Fruit fly (Drosophila melanogaster) whole organism, pupa: ENCODE measurements around the gene CG17493.

Experiments used
- CG10348 ChIP-seq: fragments of 200-800 bp; sonication (Bioruptor generic); IDR thresholded peaks from 2 replicates; pipeline ENCODE4 v1.3.6; 2022; ENCODE audit warnings: missing biosample characterization, missing genetic modification characterization
- CG12605 ChIP-seq: fragments of 200-800 bp; sonication (Bioruptor generic); IDR thresholded peaks from 2 replicates; pipeline ENCODE4 v1.3.6; 2022; ENCODE audit warnings: missing biosample characterization, missing genetic modification characterization
- CG13204 ChIP-seq: fragments of 200-800 bp; sonication (Bioruptor generic); optimal IDR thresholded peaks from 2 replicates; lab custom pipeline; 2018; ENCODE audit warnings: missing biosample characterization, mild to moderate bottlenecking, missing genetic modification characterization, moderate library complexity
- CG14655 ChIP-seq: fragments of 200-800 bp; sonication (Bioruptor generic); optimal IDR thresholded peaks from 3 replicates; lab custom pipeline; 2017; ENCODE audit warnings: mild to moderate bottlenecking, missing biosample characterization, missing genetic modification reagents, missing genetic modification characterization
- CG15710 ChIP-seq: fragments of 200-800 bp; sonication (Bioruptor generic); optimal IDR thresholded peaks from 2 replicates; lab custom pipeline; 2018; ENCODE audit warnings: missing biosample characterization, mild to moderate bottlenecking, missing genetic modification characterization, moderate library complexity
- CG17806 ChIP-seq: fragments of 200-800 bp; sonication (Bioruptor generic); optimal IDR thresholded peaks from 2 replicates; lab custom pipeline; 2018; ENCODE audit warnings: missing biosample characterization, mild to moderate bottlenecking, missing genetic modification characterization, moderate library complexity
- CG32121 ChIP-seq: fragments of 200-800 bp; sonication (Bioruptor generic); IDR thresholded peaks from 2 replicates; pipeline ENCODE4 v1.3.6; 2022; ENCODE audit warnings: missing biosample characterization, missing genetic modification characterization
- CG34367 ChIP-seq: fragments of 200-800 bp; sonication (Bioruptor generic); optimal IDR thresholded peaks from 2 replicates; lab custom pipeline; 2018; ENCODE audit warnings: missing biosample characterization, mild to moderate bottlenecking, missing genetic modification characterization
- CG4496 ChIP-seq: fragments of 200-800 bp; sonication (Bioruptor generic); IDR thresholded peaks from 3 replicates; pipeline ENCODE4 v1.3.6; 2022; ENCODE audit warnings: missing biosample characterization, missing genetic modification characterization
- CG8159 ChIP-seq: fragments of 200-800 bp; sonication (Bioruptor generic); optimal IDR thresholded peaks from 3 replicates; lab custom pipeline; 2018; ENCODE audit warnings: missing biosample characterization, mild to moderate bottlenecking, missing genetic modification characterization, moderate library complexity
- CG8301 ChIP-seq: fragments of 200-800 bp; sonication (Bioruptor generic); optimal IDR thresholded peaks from 2 replicates; lab custom pipeline; 2018; ENCODE audit warnings: missing biosample characterization, mild to moderate bottlenecking, missing genetic modification characterization
- CG9948 ChIP-seq: fragments of 200-800 bp; sonication (Bioruptor generic); optimal IDR thresholded peaks from 2 replicates; lab custom pipeline; 2018; ENCODE audit warnings: missing biosample characterization, mild to moderate bottlenecking, missing genetic modification characterization, moderate library complexity
- D1 ChIP-seq: fragments of 200-800 bp; sonication (Bioruptor generic); optimal IDR thresholded peaks from 2 replicates; lab custom pipeline; 2018; ENCODE audit warnings: missing biosample characterization, mild to moderate bottlenecking, missing genetic modification characterization, moderate library complexity
- EcR ChIP-seq: fragments of 200-800 bp; sonication (Bioruptor generic); optimal IDR thresholded peaks from 3 replicates; lab custom pipeline; 2019; ENCODE audit warnings: missing biosample characterization, missing genetic modification characterization, mild to moderate bottlenecking, moderate library complexity, missing genetic modification reagents
- Ets98B ChIP-seq: fragments of 200-800 bp; sonication (Bioruptor generic); IDR thresholded peaks from 2 replicates; pipeline ENCODE4 v1.3.6; 2022; ENCODE audit warnings: missing biosample characterization, missing genetic modification characterization
- Pif1A ChIP-seq: fragments of 200-800 bp; sonication (Bioruptor generic); optimal IDR thresholded peaks from 3 replicates; lab custom pipeline; 2016; ENCODE audit warnings: missing biosample characterization, missing genetic modification characterization
- Pif1B ChIP-seq: fragments of 200-800 bp; sonication (Bioruptor generic); optimal IDR thresholded peaks from 3 replicates; lab custom pipeline; 2016; ENCODE audit warnings: missing biosample characterization, missing genetic modification characterization
- Snoo ChIP-seq: fragments of 200-800 bp; sonication (Bioruptor generic); optimal IDR thresholded peaks from 3 replicates; lab custom pipeline; 2017; ENCODE audit warnings: missing biosample characterization, mild to moderate bottlenecking, missing genetic modification characterization, inconsistent platforms
- fd96Ca ChIP-seq: fragments of 200-800 bp; sonication (Bioruptor generic); IDR thresholded peaks from 3 replicates; pipeline ENCODE4 v1.3.6; 2022; ENCODE audit warnings: missing biosample characterization, missing genetic modification characterization
- gl ChIP-seq: fragments of 200-800 bp; sonication (Bioruptor generic); optimal IDR thresholded peaks from 2 replicates; lab custom pipeline; 2018; ENCODE audit warnings: missing biosample characterization, mild to moderate bottlenecking, missing genetic modification characterization
- rn ChIP-seq: fragments of 200-800 bp; sonication (Bioruptor generic); IDR thresholded peaks from 2 replicates; pipeline ENCODE4 v1.3.6; 2022; ENCODE audit warnings: missing biosample characterization, missing genetic modification characterization

The CG17493 gene

DNA sequence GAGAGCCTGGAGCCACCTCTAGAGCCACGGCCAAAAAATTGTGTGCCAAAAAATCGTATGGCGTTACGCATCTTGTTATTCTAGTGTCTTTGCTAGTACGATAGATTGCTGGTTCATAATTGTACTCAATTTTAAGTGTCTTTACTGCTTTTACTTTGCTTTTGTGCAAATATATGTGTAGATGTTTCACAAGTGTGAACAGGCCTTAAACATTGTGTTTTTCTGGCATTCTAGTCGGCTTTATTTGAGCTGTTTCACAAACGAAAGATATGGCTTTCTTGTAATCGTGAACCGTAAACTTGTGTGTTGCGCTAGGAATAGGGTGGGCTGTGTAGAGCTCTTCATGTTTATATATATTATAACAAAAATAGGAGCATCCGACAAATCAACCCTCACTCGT lies at the start of gene CG17493:
CG17493 (plus strand) TSS at position 25 of the 400 bp plus-strand sequence.
- no peak for TF ChIP-seq CG10348 (GFP tag; lab: Robert Waterston, UW)
- TF ChIP-seq Pif1B = no peak
- TF ChIP-seq EcR = no peak
- no peak for TF ChIP-seq CG17806 (tag; lab: Kevin White, UChicago)
- no peak for TF ChIP-seq D1 (tag; lab: Kevin White, UChicago)
- TF ChIP-seq CG13204 (GFP tag; lab: Kevin White, UChicago) = no peak
- TF ChIP-seq CG12605 (GFP tag; lab: Robert Waterston, UW) = no peak
- no peak for TF ChIP-seq Snoo (tag; lab: Kevin White, UChicago)
- no peak for TF ChIP-seq gl (tag; lab: Kevin White, UChicago)

DNA sequence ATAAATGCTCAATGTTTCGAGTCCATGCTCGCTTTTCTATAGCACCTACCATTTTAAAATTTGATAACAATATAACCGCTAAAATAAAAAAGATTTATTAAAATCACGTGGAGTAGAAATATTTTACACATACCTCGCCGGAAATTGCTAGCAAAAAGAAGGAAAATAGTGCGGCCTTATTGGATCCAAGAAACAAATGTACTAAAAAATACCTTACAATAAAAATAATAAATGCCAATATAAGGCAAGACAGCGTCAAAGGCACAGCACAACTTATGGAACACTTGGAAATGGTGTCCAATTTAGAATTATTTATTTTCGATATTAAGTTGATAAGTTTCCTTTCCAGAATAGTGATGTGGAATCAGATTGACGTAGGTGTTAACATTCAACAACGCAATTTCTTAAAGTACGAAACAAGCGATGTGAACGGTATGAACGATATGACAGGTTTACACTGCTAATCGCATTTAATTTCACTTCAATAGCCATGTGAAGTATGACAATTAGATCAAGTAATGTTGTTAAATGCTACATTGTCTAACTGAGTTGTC lies 13.3 kb upstream of the CG17493 start, which contains the start of gene RpL5:
RpL5 (minus strand) TSS at position 397 of the 554 bp plus-strand sequence.
- TF ChIP-seq D1 (tag; lab: Kevin White, UChicago) = no peak
- peak; percentile 25 for TF ChIP-seq Snoo (tag; lab: Kevin White, UChicago)
- peak; percentile 7 for TF ChIP-seq CG14655 (GFP tag; lab: Kevin White, UChicago)
- no peak for TF ChIP-seq rn (GFP tag; lab: Robert Waterston, UW)
- TF ChIP-seq CG8159 = peak; percentile 27
- TF ChIP-seq CG12605 (GFP tag; lab: Robert Waterston, UW) = peak; percentile 32; the same call in 1 of the 2 replicates
- TF ChIP-seq Pif1A = peak; percentile 5
- peak; percentile 2 for TF ChIP-seq CG15710
- TF ChIP-seq CG34367 = peak; percentile 21
- no peak for TF ChIP-seq CG32121 (GFP tag; lab: Robert Waterston, UW)
- TF ChIP-seq EcR = no peak

DNA sequence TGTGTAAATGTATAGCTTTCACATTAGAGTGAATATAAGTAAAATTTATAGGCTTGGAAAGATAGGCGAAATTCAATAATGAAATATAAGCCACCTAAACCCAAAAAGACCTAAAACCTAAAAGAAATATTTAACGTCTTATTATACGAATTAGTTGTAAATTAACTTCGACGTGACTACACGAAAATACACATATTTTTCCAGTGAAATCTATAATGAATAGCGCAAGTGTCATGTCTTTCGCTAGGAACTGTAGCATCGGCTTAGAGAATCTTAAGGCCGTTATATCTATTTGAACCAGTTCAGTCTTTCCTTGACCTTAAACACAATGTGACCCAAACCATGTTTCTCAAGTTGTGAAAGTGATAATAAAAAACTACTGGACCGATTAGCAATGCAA lies 12.5 kb upstream of the CG17493 start, which contains the start of gene CG17490:
CG17490 (plus strand) TSS at position 301 of the 400 bp plus-strand sequence.
- no peak for TF ChIP-seq Pif1A

DNA sequence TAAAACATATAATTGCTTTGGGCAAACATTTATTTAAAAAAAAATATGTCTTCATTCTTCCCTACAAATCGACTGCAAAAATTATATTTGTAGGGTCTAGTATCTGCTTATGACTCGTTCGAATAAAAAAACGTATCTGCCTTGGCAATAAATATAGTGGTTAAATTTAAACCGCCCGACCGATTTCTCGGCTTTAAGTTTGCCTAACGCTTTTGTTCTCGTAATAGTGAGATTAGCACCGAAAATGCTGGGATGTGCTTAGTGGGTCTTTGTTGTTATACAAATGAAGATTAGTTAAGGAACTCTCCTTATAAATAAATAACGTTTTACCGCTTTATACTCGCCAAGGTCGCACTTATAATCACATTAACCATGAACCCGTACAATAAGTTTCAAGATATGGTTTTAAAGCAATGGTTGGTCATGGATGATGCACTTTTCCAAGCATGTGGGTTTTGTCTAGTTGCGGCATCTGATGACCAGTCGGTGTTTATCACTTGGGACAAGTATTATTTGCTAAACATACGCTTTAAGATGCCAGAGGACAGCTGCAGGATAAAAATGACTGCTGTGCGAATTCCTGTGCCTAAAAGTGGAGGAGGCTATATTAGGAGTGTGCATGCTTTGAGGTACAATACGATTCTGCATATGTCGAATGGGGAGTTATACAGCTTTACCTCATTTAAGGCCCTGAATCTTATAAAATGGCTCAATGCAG lies 11.8 kb upstream of the CG17493 start:
- no peak for TF ChIP-seq Snoo (tag; lab: Kevin White, UChicago)
- no peak for TF ChIP-seq CG9948 (tag; lab: Kevin White, UChicago)
- no peak for TF ChIP-seq EcR
- no peak; the same call in 1 of the 2 replicates for TF ChIP-seq Ets98B (GFP tag; lab: Robert Waterston, UW)
- TF ChIP-seq CG8301 = no peak
- no peak for TF ChIP-seq CG8159
- no peak for TF ChIP-seq Pif1A
- TF ChIP-seq CG32121 (GFP tag; lab: Robert Waterston, UW) = no peak
- no peak for TF ChIP-seq CG34367
- no peak for TF ChIP-seq D1 (tag; lab: Kevin White, UChicago)
- no peak for TF ChIP-seq gl (tag; lab: Kevin White, UChicago)

DNA sequence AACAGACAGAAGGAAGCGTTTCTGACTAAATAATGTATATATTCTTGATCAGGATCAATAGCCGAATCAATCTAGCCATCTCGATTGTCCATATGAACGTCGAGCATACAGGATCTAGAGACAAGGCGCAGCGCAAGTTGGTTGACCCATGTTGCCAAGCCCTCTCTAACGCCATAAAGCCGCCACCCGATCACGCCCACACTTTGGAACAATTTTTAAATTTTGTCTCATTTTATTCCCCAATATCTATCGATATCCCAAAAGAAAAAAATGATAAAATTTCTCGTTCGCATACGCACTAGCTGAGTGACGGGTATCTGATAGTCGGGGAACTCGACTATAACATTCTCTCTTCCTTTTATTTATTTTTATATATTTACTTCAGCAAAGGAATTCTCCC lies 16.4 kb downstream of the CG17493 start:
- no peak for TF ChIP-seq CG17806 (tag; lab: Kevin White, UChicago)
- TF ChIP-seq CG9948 (tag; lab: Kevin White, UChicago) = no peak
- TF ChIP-seq D1 (tag; lab: Kevin White, UChicago) = no peak
- no peak for TF ChIP-seq Snoo (tag; lab: Kevin White, UChicago)
- TF ChIP-seq Ets98B (GFP tag; lab: Robert Waterston, UW) = no peak
- no peak for TF ChIP-seq CG12605 (GFP tag; lab: Robert Waterston, UW)
- no peak for TF ChIP-seq CG32121 (GFP tag; lab: Robert Waterston, UW)
- no peak for TF ChIP-seq Pif1B
- no peak for TF ChIP-seq CG14655 (GFP tag; lab: Kevin White, UChicago)
- TF ChIP-seq rn (GFP tag; lab: Robert Waterston, UW) = no peak

DNA sequence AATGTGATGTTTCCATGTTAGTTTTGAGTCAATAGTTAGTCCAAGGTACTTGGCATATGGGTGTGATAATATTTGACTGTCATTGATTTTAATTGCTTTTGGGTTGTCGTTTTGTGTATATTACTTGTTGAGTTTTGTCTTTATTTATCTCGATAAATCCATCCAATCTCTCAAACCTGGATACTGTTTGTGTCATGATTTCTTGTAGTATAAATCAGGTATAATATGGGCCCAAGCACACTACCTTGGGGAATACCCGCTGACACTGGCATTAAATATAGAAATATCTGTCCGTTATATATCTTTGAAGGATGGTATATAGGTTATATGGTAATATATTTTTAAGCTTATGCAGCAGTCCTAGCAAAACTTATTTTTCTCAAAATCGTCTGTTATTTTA lies 17.6 kb downstream of the CG17493 start:
- no peak for TF ChIP-seq CG12605 (GFP tag; lab: Robert Waterston, UW)
- no peak for TF ChIP-seq CG8159
- no peak for TF ChIP-seq Pif1A
- TF ChIP-seq CG32121 (GFP tag; lab: Robert Waterston, UW) = no peak
- TF ChIP-seq CG34367 = no peak
- TF ChIP-seq CG17806 (tag; lab: Kevin White, UChicago) = no peak
- TF ChIP-seq Snoo (tag; lab: Kevin White, UChicago) = no peak
- no peak for TF ChIP-seq fd96Ca (GFP tag; lab: Robert Waterston, UW)
- TF ChIP-seq EcR = no peak
- no peak for TF ChIP-seq CG9948 (tag; lab: Kevin White, UChicago)
- no peak for TF ChIP-seq CG13204 (GFP tag; lab: Kevin White, UChicago)
- TF ChIP-seq gl (tag; lab: Kevin White, UChicago) = no peak
- no peak for TF ChIP-seq D1 (tag; lab: Kevin White, UChicago)
- no peak for TF ChIP-seq CG8301
- no peak for TF ChIP-seq Ets98B (GFP tag; lab: Robert Waterston, UW)
- TF ChIP-seq CG15710 = no peak
- TF ChIP-seq Pif1B = no peak

DNA sequence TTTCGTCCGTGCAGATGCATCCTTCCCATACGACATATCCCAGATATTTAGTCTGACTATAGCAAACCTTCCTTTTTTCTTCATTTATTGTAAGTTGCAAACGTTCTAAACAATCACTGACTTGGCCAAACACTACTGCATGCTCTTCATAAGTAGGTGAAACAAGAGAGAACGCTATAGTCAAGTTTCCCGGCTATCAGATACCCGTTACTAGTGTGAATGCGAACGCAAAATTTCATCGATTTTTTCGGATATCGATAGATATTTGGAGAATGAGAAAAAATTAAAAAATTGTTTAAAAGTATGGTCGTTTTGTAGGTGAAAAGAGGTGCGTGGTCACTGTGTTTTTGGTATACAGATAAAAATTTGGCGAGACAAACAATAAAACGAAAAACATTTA lies 19.7 kb downstream of the CG17493 start:
- TF ChIP-seq Ets98B (GFP tag; lab: Robert Waterston, UW) (no peak), CG15710 (no peak), CG34367 (no peak), CG4496 (GFP tag; lab: Robert Waterston, UW) (no peak), CG10348 (GFP tag; lab: Robert Waterston, UW) (no peak), CG9948 (tag; lab: Kevin White, UChicago) (no peak), CG32121 (GFP tag; lab: Robert Waterston, UW) (no peak), gl (tag; lab: Kevin White, UChicago) (no peak), CG14655 (GFP tag; lab: Kevin White, UChicago) (no peak), Snoo (tag; lab: Kevin White, UChicago) (no peak), D1 (tag; lab: Kevin White, UChicago) (no peak), fd96Ca (GFP tag; lab: Robert Waterston, UW) (no peak), EcR (no peak), CG8159 (no peak), CG8301 (no peak), Pif1A (no peak)
